Worm (Caenorhabditis elegans) whole organism, L3 larva: ENCODE results near the gene nstp-3.

Experiments used
- mdl-1 ChIP-seq: fragments of 150-350 bp; optimal IDR thresholded peaks from 2 replicates; lab custom pipeline; 2014; ENCODE audit warnings: missing biosample characterization, missing genetic modification characterization
- nhr-11 ChIP-seq: fragments of 150-350 bp; optimal IDR thresholded peaks from 2 replicates; lab custom pipeline; 2014; ENCODE audit warnings: missing biosample characterization, missing genetic modification characterization
- nhr-76 ChIP-seq: fragments of 150-350 bp; sonication (generic microtip); optimal IDR thresholded peaks from 5 replicates; lab custom pipeline; 2014; ENCODE audit warnings: missing biosample characterization, missing genetic modification characterization
- skn-1 ChIP-seq: fragments of 150-350 bp; optimal IDR thresholded peaks from 2 replicates; lab custom pipeline; 2014; ENCODE audit warnings: missing biosample characterization, missing genetic modification characterization
- snpc-4 ChIP-seq: fragments of 150-350 bp; optimal IDR thresholded peaks from 2 replicates; lab custom pipeline; 2014; ENCODE audit warnings: missing biosample characterization, missing genetic modification characterization
- unc-62 ChIP-seq: fragments of 150-350 bp; sonication (generic microtip); optimal IDR thresholded peaks from 4 replicates; lab custom pipeline; 2014; ENCODE audit warnings: missing biosample characterization, missing genetic modification reagents, missing genetic modification characterization

- TF ChIP-seq nhr-11 (tag; lab: Kevin White, UChicago), result no peak
- TF ChIP-seq skn-1 (tag; lab: Kevin White, UChicago), result no peak
- no peak for TF ChIP-seq snpc-4 (tag; lab: Kevin White, UChicago)
- TF ChIP-seq unc-62, result no peak
- no peak for TF ChIP-seq nhr-76 (tag; lab: Kevin White, UChicago)
- no peak for TF ChIP-seq mdl-1 (tag; lab: Kevin White, UChicago)
These were observed 40.7 kb upstream of the nstp-3 start, which contains the start of gene F26F12.2 for ce11 chrV:5838576-5839366.
